Worm (Caenorhabditis elegans) whole organism, L3 larva: ENCODE data around the gene tofu-6.

Experiments used
- egl-27 ChIP-seq: sonication (generic microtip); optimal IDR thresholded peaks from 4 replicates; lab custom pipeline; 2017; ENCODE audit warnings: missing biosample characterization, missing genetic modification reagents, missing genetic modification characterization
- elt-3 ChIP-seq, 3 experiments: fragments of 150-350 bp in 1 of 3; sonication (generic microtip) in 2 of 3; optimal IDR thresholded peaks; 2 replicates in 2 of 3; 4 replicates in 1 of 3; lab custom pipeline; 2014 to 2017; ENCODE audit warnings: missing biosample characterization in 3 of 3, missing genetic modification characterization in 3 of 3
- fkh-10 ChIP-seq: sonication (generic microtip); optimal IDR thresholded peaks from 2 replicates; lab custom pipeline; 2017; ENCODE audit warnings: missing biosample characterization, missing genetic modification reagents, missing genetic modification characterization
- pqm-1 ChIP-seq: fragments of 150-350 bp; optimal IDR thresholded peaks from 2 replicates; lab custom pipeline; 2017; ENCODE audit warnings: missing biosample characterization, missing genetic modification characterization, inconsistent platforms
- snpc-4 ChIP-seq: fragments of 150-350 bp; optimal IDR thresholded peaks from 2 replicates; lab custom pipeline; 2014; ENCODE audit warnings: missing biosample characterization, missing genetic modification characterization
- tbx-2 ChIP-seq: sonication (generic microtip); optimal IDR thresholded peaks from 2 replicates; lab custom pipeline; 2016; ENCODE audit warnings: mild to moderate bottlenecking, missing genetic modification characterization, missing compliant biosample characterization
- zag-1 ChIP-seq: fragments of 150-350 bp; optimal IDR thresholded peaks from 2 replicates; lab custom pipeline; 2014; ENCODE audit warnings: missing biosample characterization, missing genetic modification characterization
- ztf-11 ChIP-seq: fragments of 150-350 bp; optimal IDR thresholded peaks from 2 replicates; lab custom pipeline; 2014; ENCODE audit warnings: missing biosample characterization, missing genetic modification characterization

ce11 chrII:5374967-5375366 lies 46.1 kb upstream of the tofu-6 start, which contains the start of gene algn-2:
- TF ChIP-seq snpc-4 (tag; lab: Kevin White, UChicago) (no peak), egl-27 (tag; lab: Kevin White, UChicago) (no peak), tbx-2 (tag; lab: Kevin White, UChicago) (no peak), elt-3 (tag; optimal IDR thresholded peaks at IDR 0.05; lab: Kevin White, UChicago) (no peak), pqm-1 (tag; lab: Kevin White, UChicago) (no peak), zag-1 (tag; lab: Kevin White, UChicago) (no peak), ztf-11 (tag; lab: Kevin White, UChicago) (no peak), fkh-10 (GFP tag; lab: Kevin White, UChicago) (no peak)
